Worm (Caenorhabditis elegans) whole organism, young adult: ENCODE measurements around the gene gln-6.
A peak's percentile ranks its signal among the peaks of the same experiment; 100 is the strongest.
"Not testable (repeated sequence)": the region's sequence is repeated elsewhere in the genome, so short reads cannot be mapped to it uniquely, and the experiment has no call there.

Source experiments
- F22D6.2 ChIP-seq: sonication (generic microtip); optimal IDR thresholded peaks from 2 replicates; lab custom pipeline; 2016; ENCODE audit warnings: mild to moderate bottlenecking, missing genetic modification characterization, missing compliant biosample characterization
- F55B11.4 ChIP-seq: sonication (generic microtip); optimal IDR thresholded peaks from 2 replicates; lab custom pipeline; 2016; ENCODE audit warnings: missing compliant biosample characterization, missing genetic modification characterization, borderline replicate concordance; ENCODE audit not compliant: insufficient read depth
- Y53F4B.3 ChIP-seq: fragments of 200-800 bp; sonication (Bioruptor generic); IDR thresholded peaks from 2 replicates; pipeline ENCODE4 v1.3.6; 2022; ENCODE audit warnings: missing genetic modification reagents, missing genetic modification characterization, missing compliant biosample characterization
- Y53G8AR.9 ChIP-seq: fragments of 200-800 bp; sonication (Bioruptor generic); conservative IDR thresholded peaks from 2 replicates; pipeline ENCODE4 v1.3.6; 2022; ENCODE audit warnings: missing genetic modification reagents, missing genetic modification characterization, missing compliant biosample characterization
- Y67H2A.10 ChIP-seq: fragments of 200-800 bp; sonication (Bioruptor generic); conservative IDR thresholded peaks from 2 replicates; pipeline ENCODE4 v1.3.6; 2022; ENCODE audit warnings: missing genetic modification reagents, missing genetic modification characterization, missing compliant biosample characterization
- akir-1 ChIP-seq: fragments of 200-800 bp; sonication (Bioruptor generic); optimal IDR thresholded peaks from 2 replicates; lab custom pipeline; 2018; ENCODE audit warnings: mild to moderate bottlenecking, missing genetic modification characterization, moderate library complexity, missing compliant biosample characterization
- ama-1 ChIP-seq, 3 experiments: fragments of 150-350 bp in 1 of 3; sonication (generic microtip) in 2 of 3; optimal IDR thresholded peaks; 2 replicates each; lab custom pipeline; 2014 to 2018; ENCODE audit warnings: missing biosample characterization in 2 of 3, missing genetic modification characterization in 2 of 3, missing genetic modification reagents in 2 of 3
- attf-6 ChIP-seq: fragments of 200-800 bp; sonication (Bioruptor generic); IDR thresholded peaks from 2 replicates; pipeline ENCODE4 v1.3.6; 2022; ENCODE audit warnings: missing genetic modification reagents, missing genetic modification characterization, missing compliant biosample characterization
- cebp-1 ChIP-seq, 2 experiments: fragments of 200-800 bp in 1 of 2; sonication (Bioruptor generic) in 1 of 2; sonication (generic microtip) in 1 of 2; IDR thresholded peaks in 1 of 2; optimal IDR thresholded peaks in 1 of 2; 2 replicates each; pipeline versions ENCODE4 v1.3.6 to Lab custom; 2017 to 2022; ENCODE audit warnings: missing compliant biosample characterization in 2 of 2, missing genetic modification characterization in 2 of 2, mild to moderate bottlenecking in 1 of 2, missing genetic modification reagents in 1 of 2, moderate library complexity in 1 of 2
- ceh-27 ChIP-seq: fragments of 200-800 bp; sonication (Bioruptor generic); optimal IDR thresholded peaks from 2 replicates; lab custom pipeline; 2018; ENCODE audit warnings: mild to moderate bottlenecking, missing genetic modification characterization, moderate library complexity, missing compliant biosample characterization
- chd-7 ChIP-seq: sonication (generic microtip); optimal IDR thresholded peaks from 2 replicates; lab custom pipeline; 2016; ENCODE audit warnings: mild to moderate bottlenecking, missing genetic modification characterization, moderate library complexity, missing compliant biosample characterization
- die-1 ChIP-seq: sonication (generic microtip); optimal IDR thresholded peaks from 2 replicates; lab custom pipeline; 2016; ENCODE audit warnings: missing genotype, mild to moderate bottlenecking, missing genetic modification characterization, missing compliant biosample characterization
- ets-4 ChIP-seq: fragments of 200-800 bp; sonication (Bioruptor generic); optimal IDR thresholded peaks from 2 replicates; lab custom pipeline; 2018; ENCODE audit warnings: mild to moderate bottlenecking, missing genetic modification characterization, missing compliant biosample characterization
- gei-17 ChIP-seq: fragments of 200-800 bp; sonication (Bioruptor generic); optimal IDR thresholded peaks from 2 replicates; lab custom pipeline; 2018; ENCODE audit warnings: mild to moderate bottlenecking, missing genetic modification characterization, missing compliant biosample characterization
- hlh-12 ChIP-seq: sonication (generic microtip); optimal IDR thresholded peaks from 2 replicates; lab custom pipeline; 2016; ENCODE audit warnings: missing genetic modification characterization, missing compliant biosample characterization
- hmg-1.2 ChIP-seq: fragments of 200-800 bp; sonication (Bioruptor generic); IDR thresholded peaks from 2 replicates; pipeline ENCODE4 v1.3.6; 2022; ENCODE audit warnings: missing genetic modification reagents, missing genetic modification characterization, missing compliant biosample characterization
- let-607 ChIP-seq, 2 experiments: fragments of 200-800 bp in 1 of 2; sonication (Bioruptor generic) in 1 of 2; sonication (generic microtip) in 1 of 2; optimal IDR thresholded peaks; 2 replicates each; lab custom pipeline; 2016 to 2018; ENCODE audit warnings: mild to moderate bottlenecking in 2 of 2, missing compliant biosample characterization in 2 of 2, missing genetic modification characterization in 2 of 2, moderate library complexity in 2 of 2, missing genotype in 1 of 2
- lin-26 ChIP-seq: fragments of 200-800 bp; sonication (Bioruptor generic); IDR thresholded peaks from 2 replicates; pipeline ENCODE4 v1.3.6; 2022; ENCODE audit warnings: missing genetic modification reagents, missing genetic modification characterization, missing compliant biosample characterization
- lin-54 ChIP-seq: fragments of 200-800 bp; sonication (Bioruptor generic); optimal IDR thresholded peaks from 2 replicates; lab custom pipeline; 2018; ENCODE audit warnings: mild to moderate bottlenecking, missing genetic modification characterization, missing compliant biosample characterization
- lsy-27 ChIP-seq: sonication (generic microtip); optimal IDR thresholded peaks from 2 replicates; lab custom pipeline; 2017; ENCODE audit warnings: missing genetic modification characterization, mild to moderate bottlenecking, missing compliant biosample characterization, antibody characterized with exemption, missing genotype, borderline replicate concordance; ENCODE audit not compliant: insufficient read depth
- madf-3 ChIP-seq: fragments of 200-800 bp; sonication (Bioruptor generic); IDR thresholded peaks from 2 replicates; pipeline ENCODE4 v1.3.6; 2022; ENCODE audit warnings: missing genetic modification reagents, missing genetic modification characterization, missing compliant biosample characterization
- madf-6 ChIP-seq: fragments of 200-800 bp; sonication (Bioruptor generic); IDR thresholded peaks from 2 replicates; pipeline ENCODE4 v1.3.6; 2022; ENCODE audit warnings: missing genetic modification reagents, missing genetic modification characterization, missing compliant biosample characterization
- mcd-1 ChIP-seq: fragments of 200-800 bp; sonication (Bioruptor generic); IDR thresholded peaks from 2 replicates; pipeline ENCODE4 v1.3.6; 2022; ENCODE audit warnings: missing genetic modification reagents, missing genetic modification characterization, missing compliant biosample characterization
- nfyb-1 ChIP-seq: fragments of 200-800 bp; sonication (Bioruptor generic); IDR thresholded peaks from 2 replicates; pipeline ENCODE4 v1.3.6; 2022; ENCODE audit warnings: missing genetic modification reagents, missing genetic modification characterization, missing compliant biosample characterization
- nhr-27 ChIP-seq: fragments of 200-800 bp; sonication (Bioruptor generic); optimal IDR thresholded peaks from 2 replicates; lab custom pipeline; 2018; ENCODE audit warnings: mild to moderate bottlenecking, missing genetic modification characterization, moderate library complexity, missing compliant biosample characterization
- nhr-80 ChIP-seq: sonication (generic microtip); optimal IDR thresholded peaks from 2 replicates; lab custom pipeline; 2016; ENCODE audit warnings: missing genetic modification characterization, missing compliant biosample characterization
- repo-1 ChIP-seq: sonication (generic microtip); optimal IDR thresholded peaks from 2 replicates; lab custom pipeline; 2017; ENCODE audit warnings: mild to moderate bottlenecking, missing genetic modification characterization, missing compliant biosample characterization
- snpc-1.1 ChIP-seq: sonication (generic microtip); optimal IDR thresholded peaks from 2 replicates; lab custom pipeline; 2017; ENCODE audit warnings: missing genetic modification characterization, mild to moderate bottlenecking, missing compliant biosample characterization, antibody characterized with exemption, moderate library complexity, missing genotype, missing genetic modification reagents; ENCODE audit not compliant: insufficient read depth
- snpc-3.4 ChIP-seq: sonication (generic microtip); optimal IDR thresholded peaks from 2 replicates; lab custom pipeline; 2017; ENCODE audit warnings: missing genetic modification characterization, mild to moderate bottlenecking, missing compliant biosample characterization, antibody characterized with exemption, moderate library complexity, missing genotype, missing genetic modification reagents
- snpc-4 ChIP-seq, 5 experiments: fragments of 150-350 bp in 1 of 5; sonication (generic microtip) in 4 of 5; optimal IDR thresholded peaks; 2 replicates each; lab custom pipeline; 2014 to 2018; ENCODE audit warnings: missing genetic modification characterization in 5 of 5, missing biosample characterization in 3 of 5, antibody characterized with exemption in 2 of 5, mild to moderate bottlenecking in 2 of 5, missing compliant biosample characterization in 2 of 5, missing genotype in 2 of 5, moderate library complexity in 2 of 5, missing genetic modification reagents in 1 of 5
- sptf-2 ChIP-seq: fragments of 200-800 bp; sonication (Bioruptor generic); optimal IDR thresholded peaks from 2 replicates; lab custom pipeline; 2018; ENCODE audit warnings: mild to moderate bottlenecking, missing genetic modification characterization, missing compliant biosample characterization
- tbx-9 ChIP-seq: sonication (generic microtip); optimal IDR thresholded peaks from 2 replicates; lab custom pipeline; 2016; ENCODE audit warnings: borderline replicate concordance, missing genetic modification characterization, inconsistent platforms, missing compliant biosample characterization
- xnd-1 ChIP-seq: sonication (generic microtip); optimal IDR thresholded peaks from 2 replicates; lab custom pipeline; 2016; ENCODE audit warnings: missing genotype, missing genetic modification reagents, missing genetic modification characterization, missing compliant biosample characterization
- ztf-22 ChIP-seq: fragments of 200-800 bp; sonication (Bioruptor generic); optimal IDR thresholded peaks from 2 replicates; lab custom pipeline; 2018; ENCODE audit warnings: mild to moderate bottlenecking, missing genetic modification characterization, moderate library complexity, missing compliant biosample characterization
- ztf-3 ChIP-seq: fragments of 200-800 bp; sonication (Bioruptor generic); optimal IDR thresholded peaks from 2 replicates; lab custom pipeline; 2018; ENCODE audit warnings: mild to moderate bottlenecking, missing genetic modification characterization, missing compliant biosample characterization

The gln-6 gene

ce11 chrIV:9769746-9770145 lies 29.0 kb upstream of the gln-6 start, which contains the start of gene msp-78:
msp-78 (plus strand) TSS chrIV:9770046.
- not testable (repeated sequence) for TF ChIP-seq die-1 (tag; lab: Kevin White, UChicago); madf-6 (GFP tag; lab: Robert Waterston, UW); attf-6 (GFP tag; lab: Robert Waterston, UW)

- TF ChIP-seq F22D6.2 (tag; lab: Kevin White, UChicago); ztf-3; snpc-1.1 (tag; lab: Kevin White, UChicago): not testable (repeated sequence)
Measured at ce11 chrIV:9767054-9767453, 26.4 kb upstream of the gln-6 start, which contains the start of gene msp-79. msp-79 (minus strand) TSS chrIV:9767154.

- TF ChIP-seq madf-3 (GFP tag; lab: Robert Waterston, UW) = no peak
- no peak for TF ChIP-seq cebp-1 (GFP tag; IDR thresholded peaks at IDR 0.05; lab: Robert Waterston, UW)
- TF ChIP-seq cebp-1 (tag; optimal IDR thresholded peaks at IDR 0.05; lab: Kevin White, UChicago) = no peak
- TF ChIP-seq chd-7 (tag; lab: Kevin White, UChicago) = no peak
- TF ChIP-seq hlh-12 (tag; lab: Kevin White, UChicago) = no peak
- no peak for TF ChIP-seq lin-26
- no peak for TF ChIP-seq akir-1 (GFP tag; lab: Kevin White, UChicago)
- no peak for TF ChIP-seq let-607 (tag; optimal IDR thresholded peaks at IDR 0.05; lab: Kevin White, UChicago)
- TF ChIP-seq nfyb-1 (GFP tag; lab: Robert Waterston, UW) = no peak
- TF ChIP-seq ztf-22 (GFP tag; lab: Kevin White, UChicago) = no peak
- no peak for TF ChIP-seq attf-6 (GFP tag; lab: Robert Waterston, UW)
- TF ChIP-seq hmg-1.2 (GFP tag; lab: Robert Waterston, UW) = no peak
- no peak for TF ChIP-seq ets-4 (GFP tag; lab: Kevin White, UChicago)
- no peak for TF ChIP-seq ceh-27
- no peak for TF ChIP-seq F55B11.4 (tag; lab: Kevin White, UChicago)
- TF ChIP-seq mcd-1 = no peak
- TF ChIP-seq tbx-9 (tag; lab: Kevin White, UChicago) = no peak
- TF ChIP-seq snpc-4 (GFP tag; optimal IDR thresholded peaks at IDR 0.05; lab: Kevin White, UChicago) = no peak
- TF ChIP-seq snpc-4 (tag; optimal IDR thresholded peaks at IDR 0.05; lab: Kevin White, UChicago) = no peak
- no peak for TF ChIP-seq snpc-3.4
- no peak for TF ChIP-seq Y53F4B.3 (GFP tag; lab: Robert Waterston, UW)
- no peak for TF ChIP-seq Y53G8AR.9 (GFP tag; lab: Robert Waterston, UW)
Measured at ce11 chrIV:9766250-9766649, 25.5 kb upstream of the gln-6 start, which contains the start of gene ssp-36. ssp-36 (minus strand) TSS chrIV:9766350.

- TF ChIP-seq lin-54 = no peak
- peak; percentile 12 for TF ChIP-seq nhr-80
- no peak for TF ChIP-seq die-1 (tag; lab: Kevin White, UChicago)
- no peak for TF ChIP-seq xnd-1 (tag; lab: Kevin White, UChicago)
- no peak for TF ChIP-seq lsy-27 (tag; lab: Kevin White, UChicago)
Measured at ce11 chrIV:9762667-9763173, 22.0 kb upstream of the gln-6 start.

ce11 chrIV:9761751-9762150 lies 21.1 kb upstream of the gln-6 start:
- no peak for TF ChIP-seq Y67H2A.10 (GFP tag; lab: Robert Waterston, UW)
- TF ChIP-seq sptf-2 (GFP tag; lab: Kevin White, UChicago) = no peak
- TF ChIP-seq nhr-27 (tag; lab: Kevin White, UChicago) = no peak
- no peak for TF ChIP-seq repo-1 (tag; lab: Kevin White, UChicago)
- no peak for TF ChIP-seq snpc-4 (GFP tag; optimal IDR thresholded peaks at IDR 0.05; lab: Kevin White, UChicago)
- TF ChIP-seq snpc-4 (tag; optimal IDR thresholded peaks at IDR 0.05; lab: Kevin White, UChicago) = no peak
- no peak for TF ChIP-seq ama-1 (optimal IDR thresholded peaks at IDR 0.05; lab: Kevin White, UChicago)
- TF ChIP-seq ama-1 (GFP tag; optimal IDR thresholded peaks at IDR 0.05; lab: Kevin White, UChicago) = no peak
- no peak for TF ChIP-seq gei-17 (GFP tag; lab: Kevin White, UChicago)
